Worm (Caenorhabditis elegans): Measurements from ENCODE around the gene T23G7.2.

Gene T23G7.2

DNA sequence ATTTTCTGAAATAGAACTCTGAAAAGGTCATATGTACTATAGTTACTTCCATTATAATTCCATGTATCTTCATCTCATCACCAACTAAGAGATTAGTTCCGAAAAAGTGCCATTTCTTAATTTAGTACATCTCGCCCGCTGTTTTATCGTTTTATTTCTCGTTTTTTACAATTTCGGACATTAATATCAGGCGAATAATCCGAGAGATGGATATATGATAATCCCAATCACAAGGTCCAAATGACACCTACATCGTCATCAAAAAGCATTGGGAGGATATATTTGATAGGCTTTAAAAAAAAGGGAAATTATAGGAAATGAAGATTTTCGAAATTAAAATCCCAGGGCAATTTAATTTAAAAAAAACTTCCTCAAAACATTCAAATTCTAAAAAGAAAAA is 52.4 kb downstream of the T23G7.2 start:
- no peak for TF ChIP-seq fos-1 (tag; optimal IDR thresholded peaks at IDR 0.05)
- no peak for TF ChIP-seq ztf-1 (GFP tag; conservative IDR thresholded peaks at IDR 0.05)
- no peak for TF ChIP-seq ztf-11 (tag; optimal IDR thresholded peaks at IDR 0.05)
- no peak for TF ChIP-seq nhr-23 (tag; optimal IDR thresholded peaks at IDR 0.05)
- TF ChIP-seq lin-39 (tag; optimal IDR thresholded peaks at IDR 0.05), result no peak
- no peak for TF ChIP-seq aly-2 (tag; optimal IDR thresholded peaks at IDR 0.05)
- TF ChIP-seq nhr-11 (tag; optimal IDR thresholded peaks at IDR 0.05), result no peak
- TF ChIP-seq nhr-10 (tag; optimal IDR thresholded peaks at IDR 0.05), result no peak
- TF ChIP-seq skn-1 (tag; optimal IDR thresholded peaks at IDR 0.05), result no peak
- TF ChIP-seq nhr-25 (tag; optimal IDR thresholded peaks at IDR 0.05), result no peak
- no peak for TF ChIP-seq nhr-237 (tag; optimal IDR thresholded peaks at IDR 0.05)
- TF ChIP-seq nhr-6 (tag; optimal IDR thresholded peaks at IDR 0.05), result no peak
- no peak for TF ChIP-seq nhr-129 (tag; optimal IDR thresholded peaks at IDR 0.05)
- no peak for TF ChIP-seq F13H6.1 (tag; optimal IDR thresholded peaks at IDR 0.05)
- no peak for TF ChIP-seq R02D3.7 (tag; optimal IDR thresholded peaks at IDR 0.05)
- no peak for TF ChIP-seq alr-1 (tag; optimal IDR thresholded peaks at IDR 0.05)
- no peak for TF ChIP-seq peb-1 (tag; optimal IDR thresholded peaks at IDR 0.05)
